Worm (Caenorhabditis elegans): ENCODE results near the gene E04D5.4.

E04D5.4 gene

ce11 chrII:10447348-10448316, 7.6 kb downstream of the E04D5.4 start, which contains the start of gene ZK673.2 (continued):
- TF ChIP-seq cebp-1 (GFP tag; IDR thresholded peaks at IDR 0.05): peak; percentile 24; the same call in 1 of the 2 replicates
- peak; percentile 75 for TF ChIP-seq cebp-1 (tag; optimal IDR thresholded peaks at IDR 0.05)
- TF ChIP-seq zim-3 (tag; optimal IDR thresholded peaks at IDR 0.05): no peak
- no peak for TF ChIP-seq sea-2 (GFP tag; IDR thresholded peaks at IDR 0.05)
- no peak for TF ChIP-seq hmg-1.2 (GFP tag; IDR thresholded peaks at IDR 0.05)
- peak; percentile 43 for TF ChIP-seq ztf-26 (tag; optimal IDR thresholded peaks at IDR 0.05)
- TF ChIP-seq snpc-3.4 (tag; optimal IDR thresholded peaks at IDR 0.05): no peak
- no peak for TF ChIP-seq lir-1 (GFP tag; conservative IDR thresholded peaks at IDR 0.05)
- TF ChIP-seq mel-28 (tag; optimal IDR thresholded peaks at IDR 0.05; ENCODE audit: borderline replicate concordance): no peak
- TF ChIP-seq ztf-25 (GFP tag; IDR thresholded peaks at IDR 0.05): no peak
- no peak for TF ChIP-seq ekl-4 (GFP tag; IDR thresholded peaks at IDR 0.05)
- peak; percentile 24; the same call in 1 of the 2 replicates for TF ChIP-seq dox-1 (GFP tag; IDR thresholded peaks at IDR 0.05)
- no peak for TF ChIP-seq dpff-1 (tag; optimal IDR thresholded peaks at IDR 0.05)
- no peak for TF ChIP-seq hlh-12 (tag; optimal IDR thresholded peaks at IDR 0.05)
- TF ChIP-seq unc-130 (GFP tag; optimal IDR thresholded peaks at IDR 0.05): no peak
- peak in 1 of 2 experiments; percentile 35 for TF ChIP-seq let-607 (tag; optimal IDR thresholded peaks at IDR 0.05)

DNA sequence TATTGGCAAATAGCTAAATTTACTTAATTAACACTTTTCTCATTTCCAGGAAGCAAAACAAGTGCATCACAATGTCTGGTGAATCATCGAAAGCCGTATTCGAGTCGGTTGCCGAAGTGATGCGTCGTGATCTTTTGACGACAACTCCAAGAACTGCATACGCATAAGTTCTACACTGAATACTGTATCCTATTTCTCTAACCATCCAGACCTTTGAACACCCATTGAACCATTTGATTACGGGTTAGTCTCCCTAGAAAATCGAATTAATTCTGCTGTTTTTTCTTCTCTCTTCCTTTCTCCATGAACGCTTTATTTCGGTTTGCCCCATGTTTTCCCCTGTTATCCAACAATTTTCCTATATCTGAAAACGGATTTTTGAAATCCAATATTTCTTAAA, 9.6 kb downstream of the E04D5.4 start, which contains the start of gene lin-56:
TSS of gene lin-56 (plus strand) at position 301 of the 400 bp plus-strand sequence.
- no peak for TF ChIP-seq Y95B8A.8 (GFP tag; IDR thresholded peaks at IDR 0.05)
- TF ChIP-seq lin-35 (GFP tag; optimal IDR thresholded peaks at IDR 0.05): no peak
- TF ChIP-seq egl-18 (GFP tag; IDR thresholded peaks at IDR 0.05): no peak
- TF ChIP-seq F57C9.4 (tag; optimal IDR thresholded peaks at IDR 0.05): no peak
- no peak for TF ChIP-seq madf-10 (tag; optimal IDR thresholded peaks at IDR 0.05)
- TF ChIP-seq hmg-20 (GFP tag; IDR thresholded peaks at IDR 0.05): no peak
- no peak for TF ChIP-seq snpc-1.3 (tag; optimal IDR thresholded peaks at IDR 0.05; ENCODE audit: insufficient read depth)
- no peak for TF ChIP-seq F10E7.11 (tag; optimal IDR thresholded peaks at IDR 0.05)
- no peak for TF ChIP-seq bed-2 (GFP tag; IDR thresholded peaks at IDR 0.05)
- TF ChIP-seq let-526 (GFP tag; IDR thresholded peaks at IDR 0.05): peak; percentile 63; the same call in 1 of the 2 replicates
- TF ChIP-seq akir-1 (GFP tag; optimal IDR thresholded peaks at IDR 0.05): no peak
- TF ChIP-seq nfyb-1 (GFP tag; IDR thresholded peaks at IDR 0.05): 0 out of 2 replicates have a peak, but pooled peaks have one; percentile 16

- TF ChIP-seq Y53G8AR.9 (GFP tag; conservative IDR thresholded peaks at IDR 0.05): no peak
- TF ChIP-seq F55B11.4 (tag; optimal IDR thresholded peaks at IDR 0.05; ENCODE audit: borderline replicate concordance, insufficient read depth): no peak
- no peak for TF ChIP-seq bed-2 (GFP tag; IDR thresholded peaks at IDR 0.05)
- no peak for TF ChIP-seq hmg-20 (GFP tag; IDR thresholded peaks at IDR 0.05)
- no peak for TF ChIP-seq T07F8.4 (tag; optimal IDR thresholded peaks at IDR 0.05)
- 0 out of 2 replicates have a peak, but pooled peaks have one; percentile 26 for TF ChIP-seq hsf-1 (GFP tag; IDR thresholded peaks at IDR 0.05)
- TF ChIP-seq Y56A3A.18 (GFP tag; IDR thresholded peaks at IDR 0.05): peak; percentile 5; the same call in 1 of the 2 replicates
- TF ChIP-seq F57C9.4 (tag; optimal IDR thresholded peaks at IDR 0.05): no peak
- TF ChIP-seq egl-44 (GFP tag; IDR thresholded peaks at IDR 0.05): no peak
- TF ChIP-seq lsy-27 (tag; optimal IDR thresholded peaks at IDR 0.05; ENCODE audit: borderline replicate concordance, insufficient read depth): no peak
- no peak for TF ChIP-seq somi-1 (GFP tag; optimal IDR thresholded peaks at IDR 0.05)
- TF ChIP-seq bed-1 (GFP tag; IDR thresholded peaks at IDR 0.05): no peak
- peak; percentile 55 for TF ChIP-seq attf-5 (GFP tag; optimal IDR thresholded peaks at IDR 0.05)
- no peak for TF ChIP-seq ztf-18 (tag; optimal IDR thresholded peaks at IDR 0.05)
- TF ChIP-seq ztf-26 (tag; optimal IDR thresholded peaks at IDR 0.05): peak; percentile 82
- TF ChIP-seq him-1 (tag; optimal IDR thresholded peaks at IDR 0.05): peak; percentile 26
- no peak for TF ChIP-seq F22D6.2 (tag; optimal IDR thresholded peaks at IDR 0.05)
- no peak for TF ChIP-seq F37B4.10 (GFP tag; IDR thresholded peaks at IDR 0.05)
- no peak for TF ChIP-seq attf-6 (GFP tag; IDR thresholded peaks at IDR 0.05)
- no peak for TF ChIP-seq ceh-79 (tag; optimal IDR thresholded peaks at IDR 0.05)
These were observed 10.3 kb downstream of the E04D5.4 start for ce11 chrII:10450335-10450734.
